Fruit fly (Drosophila melanogaster): Measurements from ENCODE around the gene Phlpp.

The Phlpp gene

dm6 chr2L:19034213-19034929 lies 24.6 kb upstream of the Phlpp start, which contains the start of the genes mib2 and CG31800 (continued):
- TF ChIP-seq CG12236 (GFP tag; optimal IDR thresholded peaks at IDR 0.05) (no peak), kay (GFP tag; optimal IDR thresholded peaks at IDR 0.05) (no peak), stc (GFP tag; IDR thresholded peaks at IDR 0.05) (no peak), HmgD (GFP tag; optimal IDR thresholded peaks at IDR 0.05) (no peak), CG8765 (GFP tag; IDR thresholded peaks at IDR 0.05) (no peak), unpg (GFP tag; optimal IDR thresholded peaks at IDR 0.05) (no peak), ranshi (GFP tag; IDR thresholded peaks at IDR 0.05) (no peak), CG7556 (GFP tag; optimal IDR thresholded peaks at IDR 0.05) (no peak), ssp (GFP tag; IDR thresholded peaks at IDR 0.05) (no peak), ind (GFP tag; optimal IDR thresholded peaks at IDR 0.05) (no peak), tgo (GFP tag; IDR thresholded peaks at IDR 0.05) (no peak), CG1233 (GFP tag; optimal IDR thresholded peaks at IDR 0.05) (no peak), Chrac-16 (GFP tag; optimal IDR thresholded peaks at IDR 0.05) (no peak), Kr (GFP tag; optimal IDR thresholded peaks at IDR 0.05) (no peak), Hmr (GFP tag; optimal IDR thresholded peaks at IDR 0.05) (no peak), CG9797 (GFP tag; optimal IDR thresholded peaks at IDR 0.05) (no peak), peb (GFP tag; IDR thresholded peaks at IDR 0.05) (no peak), CG2116 (GFP tag; optimal IDR thresholded peaks at IDR 0.05) (peak; percentile 73), trh (GFP tag; optimal IDR thresholded peaks at IDR 0.05) (no peak), hb (GFP tag; IDR thresholded peaks at IDR 0.05; ENCODE audit: partially characterized antibody) (peak; percentile 77; the same call in 2 of the 3 replicates), ken (GFP tag; IDR thresholded peaks at IDR 0.05) (no peak), CG32767 (GFP tag; IDR thresholded peaks at IDR 0.05) (no peak), CG11093 (GFP tag; IDR thresholded peaks at IDR 0.05) (no peak), CG5245 (GFP tag; optimal IDR thresholded peaks at IDR 0.05) (no peak), Nf-YC (tag; optimal IDR thresholded peaks at IDR 0.05) (no peak), Usf (GFP tag; optimal IDR thresholded peaks at IDR 0.05) (no peak), mirr (GFP tag; optimal IDR thresholded peaks at IDR 0.05) (no peak), C15 (GFP tag; IDR thresholded peaks at IDR 0.05) (no peak), vvl (GFP tag; IDR thresholded peaks at IDR 0.05) (peak; percentile 8; the same call in 1 of the 2 replicates), MESR4 (GFP tag; optimal IDR thresholded peaks at IDR 0.05) (peak; percentile 79), Blimp-1 (GFP tag; optimal IDR thresholded peaks at IDR 0.05) (no peak), CkIIα-i1 (GFP tag; IDR thresholded peaks at IDR 0.05) (no peak), CoRest (tag; optimal IDR thresholded peaks at IDR 0.05) (no peak), Pdp1 (GFP tag; optimal IDR thresholded peaks at IDR 0.05) (peak in 1 of 2 experiments; percentile 77), CG3281 (GFP tag; optimal IDR thresholded peaks at IDR 0.05) (peak; percentile 5), vnd (GFP tag; IDR thresholded peaks at IDR 0.05; ENCODE audit: partially characterized antibody) (peak; percentile 77), ap (GFP tag; IDR thresholded peaks at IDR 0.05) (no peak), Nf-YB (GFP tag; optimal IDR thresholded peaks at IDR 0.05) (no peak), Mad (GFP tag; optimal IDR thresholded peaks at IDR 0.05) (no peak), H15 (GFP tag; IDR thresholded peaks at IDR 0.05) (no peak), sr (GFP tag; IDR thresholded peaks at IDR 0.05) (no peak), dimm (GFP tag; IDR thresholded peaks at IDR 0.05) (no peak), gfzf (GFP tag; optimal IDR thresholded peaks at IDR 0.05) (peak; percentile 22), repo (GFP tag; optimal IDR thresholded peaks at IDR 0.05) (no peak), CG17612 (GFP tag; IDR thresholded peaks at IDR 0.05) (no peak), chm (GFP tag; IDR thresholded peaks at IDR 0.05) (0 out of 2 replicates have a peak, but pooled peaks have one; percentile 38), btn (GFP tag; optimal IDR thresholded peaks at IDR 0.05) (no peak), CG9609 (GFP tag; optimal IDR thresholded peaks at IDR 0.05) (no peak), rib (GFP tag; IDR thresholded peaks at IDR 0.05) (no peak), CG9932 (GFP tag; IDR thresholded peaks at IDR 0.05) (peak; percentile 47; the same call in 1 of the 2 replicates), CG10959 (GFP tag; IDR thresholded peaks at IDR 0.05) (no peak)

Data from whole organism, embryonic.